Fruit fly (Drosophila melanogaster) whole organism, adult: ENCODE data around the gene Stt3B.

Experiments
- CG11617 ChIP-seq: fragments of 200-800 bp; sonication (Bioruptor generic); optimal IDR thresholded peaks from 2 replicates; lab custom pipeline; 2017; ENCODE audit warnings: mild to moderate bottlenecking, missing biosample characterization, missing genetic modification reagents, missing genetic modification characterization
- CG12768 ChIP-seq: fragments of 200-800 bp; sonication (Bioruptor generic); optimal IDR thresholded peaks from 2 replicates; lab custom pipeline; 2017; ENCODE audit warnings: missing biosample characterization, missing genetic modification characterization, mild to moderate bottlenecking, moderate library complexity, missing genetic modification reagents
- CG14711 ChIP-seq: fragments of 200-800 bp; sonication (Bioruptor generic); optimal IDR thresholded peaks from 2 replicates; lab custom pipeline; 2018; ENCODE audit warnings: missing biosample characterization, mild to moderate bottlenecking, missing genetic modification characterization, moderate library complexity
- CG1620 ChIP-seq: fragments of 200-800 bp; sonication (Bioruptor generic); optimal IDR thresholded peaks from 2 replicates; lab custom pipeline; 2016; ENCODE audit warnings: missing biosample characterization, missing genetic modification characterization
- CG33017 ChIP-seq: fragments of 200-800 bp; sonication (Bioruptor generic); optimal IDR thresholded peaks from 2 replicates; lab custom pipeline; 2018; ENCODE audit warnings: missing biosample characterization, mild to moderate bottlenecking, missing genetic modification characterization, moderate library complexity
- CG5204 ChIP-seq: fragments of 200-800 bp; sonication (Bioruptor generic); optimal IDR thresholded peaks from 2 replicates; lab custom pipeline; 2016; ENCODE audit warnings: missing biosample characterization, missing genetic modification characterization
- CG7045 ChIP-seq: fragments of 200-800 bp; sonication (Bioruptor generic); optimal IDR thresholded peaks from 2 replicates; lab custom pipeline; 2017; ENCODE audit warnings: missing biosample characterization, mild to moderate bottlenecking, missing genetic modification characterization
- CG7101 ChIP-seq: fragments of 200-800 bp; sonication (Bioruptor generic); optimal IDR thresholded peaks from 2 replicates; lab custom pipeline; 2018; ENCODE audit warnings: missing biosample characterization, mild to moderate bottlenecking, missing genetic modification characterization, moderate library complexity
- Clk ChIP-seq: fragments of 200-800 bp; sonication (Bioruptor generic); optimal IDR thresholded peaks from 2 replicates; lab custom pipeline; 2017; ENCODE audit warnings: missing biosample characterization, missing genetic modification characterization
- Crg-1 ChIP-seq: fragments of 200-800 bp; sonication (Bioruptor generic); optimal IDR thresholded peaks from 2 replicates; lab custom pipeline; 2016; ENCODE audit warnings: missing biosample characterization, missing genetic modification characterization
- Hr96 ChIP-seq: fragments of 200-800 bp; sonication (Bioruptor generic); optimal IDR thresholded peaks from 2 replicates; lab custom pipeline; 2016; ENCODE audit warnings: missing biosample characterization, missing genetic modification characterization
- Mnt ChIP-seq: fragments of 200-800 bp; sonication (Bioruptor generic); optimal IDR thresholded peaks from 2 replicates; lab custom pipeline; 2016; ENCODE audit warnings: missing biosample characterization, mild to moderate bottlenecking, missing genetic modification characterization
- bab1 ChIP-seq: fragments of 200-800 bp; sonication (Bioruptor generic); optimal IDR thresholded peaks from 3 replicates; lab custom pipeline; 2019; ENCODE audit warnings: missing biosample characterization, mild to moderate bottlenecking, missing genetic modification characterization, moderate library complexity
- cic ChIP-seq: fragments of 200-800 bp; sonication (Bioruptor generic); optimal IDR thresholded peaks from 2 replicates; lab custom pipeline; 2017; ENCODE audit warnings: missing biosample characterization, mild to moderate bottlenecking, missing genetic modification characterization, moderate library complexity
- cnc ChIP-seq, 2 experiments: fragments of >200 bp; optimal IDR thresholded peaks; 2 replicates each; lab custom pipeline; 2017
- kay ChIP-seq: fragments of 200-800 bp; sonication (Bioruptor generic); peaks from one replicate; lab custom pipeline; 2016; ENCODE audit warnings: missing biosample characterization, missing genetic modification characterization, borderline replicate concordance
- ovo ChIP-seq: fragments of 200-800 bp; sonication (Bioruptor generic); optimal IDR thresholded peaks from 2 replicates; lab custom pipeline; 2016; ENCODE audit warnings: missing biosample characterization, missing genetic modification characterization
- pad ChIP-seq: fragments of 200-800 bp; sonication (Bioruptor generic); optimal IDR thresholded peaks from 3 replicates; lab custom pipeline; 2017; ENCODE audit warnings: missing biosample characterization, missing genetic modification characterization, mild to moderate bottlenecking, moderate library complexity, missing genetic modification reagents
- tj ChIP-seq: fragments of 200-800 bp; sonication (Bioruptor generic); optimal IDR thresholded peaks from 3 replicates; lab custom pipeline; 2017; ENCODE audit warnings: missing biosample characterization, mild to moderate bottlenecking, missing genetic modification characterization, moderate library complexity
- toe ChIP-seq: fragments of 200-800 bp; sonication (Bioruptor generic); optimal IDR thresholded peaks from 2 replicates; lab custom pipeline; 2016; ENCODE audit warnings: missing biosample characterization, missing genetic modification characterization

Stt3B gene

dm6 chr3R:25046023-25046422 is 23.4 kb downstream of the Stt3B start, which contains the start of gene CG11786:
Gene CG11786 (plus strand): TSS chr3R:25046323.
- TF ChIP-seq CG5204 (GFP tag; lab: Kevin White, UChicago) = no peak
- TF ChIP-seq CG1620 (GFP tag; lab: Kevin White, UChicago) = no peak
- TF ChIP-seq cnc (optimal IDR thresholded peaks at IDR 0.05; lab: Kevin White, UChicago) = no peak
- TF ChIP-seq tj = no peak
- no peak for TF ChIP-seq CG7045 (GFP tag; lab: Kevin White, UChicago)
- TF ChIP-seq CG12768 (GFP tag; lab: Kevin White, UChicago) = no peak

DNA sequence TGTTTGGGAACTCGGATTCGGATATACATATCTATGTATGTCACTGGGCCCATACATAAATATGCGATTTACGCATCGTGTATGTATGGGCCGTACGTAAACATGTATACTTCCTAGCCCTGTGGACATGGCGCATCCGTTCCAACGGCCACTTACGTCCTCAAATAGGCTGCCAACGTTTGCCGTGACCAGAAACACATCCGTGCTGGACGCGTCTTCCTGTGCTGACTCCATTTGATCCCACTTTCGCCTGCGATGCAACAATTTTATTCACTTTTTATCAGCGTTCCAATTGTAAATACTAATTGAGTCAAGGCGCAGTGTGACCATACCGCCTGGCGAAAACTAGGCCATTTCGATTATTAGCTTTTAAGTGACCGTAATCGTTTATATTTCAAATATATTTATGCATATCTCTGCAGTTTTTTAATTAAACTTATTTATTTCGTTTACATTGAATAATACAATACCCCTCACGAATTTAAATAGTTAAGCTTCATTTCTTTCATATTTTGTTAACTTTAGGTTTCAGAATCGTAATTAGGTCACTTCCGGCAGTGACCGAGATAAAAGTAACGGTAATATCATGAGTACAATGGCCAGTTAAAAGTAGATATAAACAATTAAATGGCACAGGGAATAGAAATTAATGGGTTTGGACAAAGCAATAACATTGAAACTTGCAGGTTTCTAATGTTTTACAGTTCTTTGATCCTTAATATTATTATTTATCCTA is 24.5 kb downstream of the Stt3B start, which contains the start of gene 5PtaseI:
5PtaseI (minus strand) TSS at position 336 of the 736 bp plus-strand sequence.
- no peak for TF ChIP-seq cnc (optimal IDR thresholded peaks at IDR 0.05; lab: Kevin White, UChicago)
- TF ChIP-seq Clk (GFP tag; lab: Kevin White, UChicago) = no peak
- no peak for TF ChIP-seq Hr96 (GFP tag; lab: Kevin White, UChicago)
- TF ChIP-seq tj = peak; percentile 86
- no peak for TF ChIP-seq CG33017 (tag; lab: Kevin White, UChicago)
- no peak for TF ChIP-seq CG7045 (GFP tag; lab: Kevin White, UChicago)
- TF ChIP-seq bab1 (GFP tag; lab: Kevin White, UChicago) = peak; percentile 14
- no peak for TF ChIP-seq pad (GFP tag; lab: Kevin White, UChicago)
- TF ChIP-seq Crg-1 (GFP tag; lab: Kevin White, UChicago) = no peak
- no peak for TF ChIP-seq cic (GFP tag; lab: Kevin White, UChicago)

- peak; percentile 35 for TF ChIP-seq Crg-1 (GFP tag; lab: Kevin White, UChicago)
- TF ChIP-seq Hr96 (GFP tag; lab: Kevin White, UChicago) = no peak
- peak; percentile 55 for TF ChIP-seq pad (GFP tag; lab: Kevin White, UChicago)
- TF ChIP-seq CG1620 (GFP tag; lab: Kevin White, UChicago) = peak; percentile 65
- peak; percentile 25 for TF ChIP-seq CG14711 (tag; lab: Kevin White, UChicago)
- TF ChIP-seq Clk (GFP tag; lab: Kevin White, UChicago) = peak; percentile 30
- TF ChIP-seq tj = no peak
- TF ChIP-seq cnc (optimal IDR thresholded peaks at IDR 0.05; lab: Kevin White, UChicago) = no peak
- TF ChIP-seq cic (GFP tag; lab: Kevin White, UChicago) = no peak
- TF ChIP-seq kay (GFP tag; lab: Kevin White, UChicago) = no peak
- peak; percentile 58 for TF ChIP-seq Mnt (GFP tag; lab: Kevin White, UChicago)
- TF ChIP-seq CG12768 (GFP tag; lab: Kevin White, UChicago) = peak; percentile 1
- TF ChIP-seq bab1 (GFP tag; lab: Kevin White, UChicago) = peak; percentile 30
- peak; percentile 40 for TF ChIP-seq CG7101 (tag; lab: Kevin White, UChicago)
- no peak for TF ChIP-seq CG33017 (tag; lab: Kevin White, UChicago)
- TF ChIP-seq CG5204 (GFP tag; lab: Kevin White, UChicago) = no peak
- no peak for TF ChIP-seq ovo (GFP tag; lab: Kevin White, UChicago)
- TF ChIP-seq toe (GFP tag; lab: Kevin White, UChicago) = no peak
- TF ChIP-seq CG7045 (GFP tag; lab: Kevin White, UChicago) = no peak
- TF ChIP-seq CG11617 = peak; percentile 46
Observed at dm6 chr3R:25039028-25039476, 30.4 kb downstream of the Stt3B start, which contains the start of the genes Ythdf and bai. Gene Ythdf (minus strand): TSS chr3R:25039249. Gene bai (plus strand): TSS chr3R:25039374.

dm6 chr3R:25036644-25037043 is 32.8 kb downstream of the Stt3B start, which contains the start of gene CG31115:
Gene CG31115 (plus strand): TSS chr3R:25036944.
- TF ChIP-seq CG12768 (GFP tag; lab: Kevin White, UChicago) = no peak
- no peak for TF ChIP-seq CG14711 (tag; lab: Kevin White, UChicago)
- no peak for TF ChIP-seq CG7045 (GFP tag; lab: Kevin White, UChicago)
- no peak for TF ChIP-seq ovo (GFP tag; lab: Kevin White, UChicago)
- no peak for TF ChIP-seq Mnt (GFP tag; lab: Kevin White, UChicago)
- no peak for TF ChIP-seq CG11617
- TF ChIP-seq toe (GFP tag; lab: Kevin White, UChicago) = no peak
- TF ChIP-seq kay (GFP tag; lab: Kevin White, UChicago) = no peak
- TF ChIP-seq tj = no peak
- no peak for TF ChIP-seq Crg-1 (GFP tag; lab: Kevin White, UChicago)
- TF ChIP-seq CG33017 (tag; lab: Kevin White, UChicago) = no peak
- TF ChIP-seq CG7101 (tag; lab: Kevin White, UChicago) = no peak
- TF ChIP-seq Clk (GFP tag; lab: Kevin White, UChicago) = no peak
- no peak for TF ChIP-seq cnc (optimal IDR thresholded peaks at IDR 0.05; lab: Kevin White, UChicago)

DNA sequence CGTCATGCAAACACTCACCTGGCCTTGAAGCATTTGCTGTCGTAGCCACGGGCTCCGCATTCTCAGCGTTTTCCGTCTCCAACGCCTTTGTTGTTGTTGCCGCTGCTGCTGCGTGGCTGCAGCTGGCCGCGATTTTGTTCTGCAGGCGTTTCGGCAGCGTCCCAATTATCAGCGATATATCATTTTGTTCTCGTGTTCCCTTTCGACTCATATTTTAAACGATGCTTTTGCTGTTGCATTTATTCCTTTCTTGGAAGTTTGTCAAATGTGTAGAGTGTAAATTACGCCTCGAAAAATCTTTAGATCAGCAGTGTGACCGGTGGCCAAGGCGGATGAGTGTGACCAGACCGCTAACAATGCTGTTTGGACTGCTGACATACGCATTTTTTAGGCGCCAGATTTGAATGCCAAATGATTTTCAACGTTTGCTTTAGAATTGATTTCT is 36.3 kb downstream of the Stt3B start, which contains the start of gene Smg6:
Smg6 (minus strand) TSS at position 324 of the 445 bp plus-strand sequence.
- TF ChIP-seq CG14711 (tag; lab: Kevin White, UChicago) = no peak
- TF ChIP-seq CG7101 (tag; lab: Kevin White, UChicago) = no peak
- peak; percentile 98 for TF ChIP-seq tj
- TF ChIP-seq CG11617 = peak; percentile 31
- TF ChIP-seq Mnt (GFP tag; lab: Kevin White, UChicago) = peak; percentile 35
- TF ChIP-seq Crg-1 (GFP tag; lab: Kevin White, UChicago) = no peak
- peak; percentile 39 for TF ChIP-seq cic (GFP tag; lab: Kevin White, UChicago)
- no peak for TF ChIP-seq pad (GFP tag; lab: Kevin White, UChicago)
- peak; percentile 64 for TF ChIP-seq bab1 (GFP tag; lab: Kevin White, UChicago)
